Worm (Caenorhabditis elegans) whole organism, L3 larva: ENCODE results near the gene Y116F11A.3.
"Not testable (repeated sequence)": the region's sequence is repeated elsewhere in the genome, so short reads cannot be mapped to it uniquely, and the experiment has no call there.

Experiments used
- ZK546.5 ChIP-seq: sonication (generic microtip); optimal IDR thresholded peaks from 2 replicates; lab custom pipeline; 2017; ENCODE audit warnings: missing biosample characterization, missing genetic modification characterization
- ceh-16 ChIP-seq: sonication (generic microtip); optimal IDR thresholded peaks from 2 replicates; lab custom pipeline; 2017; ENCODE audit warnings: missing biosample characterization, missing genetic modification characterization
- ceh-28 ChIP-seq: fragments of 150-350 bp; optimal IDR thresholded peaks from 2 replicates; lab custom pipeline; 2014; ENCODE audit warnings: missing biosample characterization, missing genetic modification reagents, missing genetic modification characterization
- daf-12 ChIP-seq: fragments of 150-350 bp; optimal IDR thresholded peaks from 2 replicates; lab custom pipeline; 2014; ENCODE audit warnings: missing biosample characterization, missing genetic modification reagents, missing genetic modification characterization
- egl-5 ChIP-seq: fragments of 150-350 bp; optimal IDR thresholded peaks from 2 replicates; lab custom pipeline; 2017; ENCODE audit warnings: missing biosample characterization, missing genetic modification reagents, missing genetic modification characterization, inconsistent platforms
- elt-2 ChIP-seq: sonication (generic microtip); optimal IDR thresholded peaks from 2 replicates; lab custom pipeline; 2016; ENCODE audit warnings: missing genetic modification reagents, mild to moderate bottlenecking, missing genetic modification characterization, missing compliant biosample characterization
- fkh-10 ChIP-seq: sonication (generic microtip); optimal IDR thresholded peaks from 2 replicates; lab custom pipeline; 2017; ENCODE audit warnings: missing biosample characterization, missing genetic modification reagents, missing genetic modification characterization
- fkh-2 ChIP-seq: fragments of 150-350 bp; optimal IDR thresholded peaks from 2 replicates; lab custom pipeline; 2014; ENCODE audit warnings: missing biosample characterization, missing genetic modification reagents, missing genetic modification characterization
- hmg-11 ChIP-seq: sonication (generic microtip); optimal IDR thresholded peaks from 2 replicates; lab custom pipeline; 2016; ENCODE audit warnings: missing genetic modification characterization, missing compliant biosample characterization
- jun-1 ChIP-seq: fragments of 150-350 bp; optimal IDR thresholded peaks from 2 replicates; lab custom pipeline; 2014; ENCODE audit warnings: missing biosample characterization, missing genetic modification reagents, missing genetic modification characterization
- lsy-12 ChIP-seq: sonication (generic microtip); optimal IDR thresholded peaks from 2 replicates; lab custom pipeline; 2016; ENCODE audit warnings: mild to moderate bottlenecking, missing genetic modification characterization, missing compliant biosample characterization
- mdl-1 ChIP-seq: fragments of 150-350 bp; optimal IDR thresholded peaks from 2 replicates; lab custom pipeline; 2014; ENCODE audit warnings: missing biosample characterization, missing genetic modification characterization
- nhr-23 ChIP-seq: fragments of 150-350 bp; optimal IDR thresholded peaks from 2 replicates; lab custom pipeline; 2014; ENCODE audit warnings: missing biosample characterization, missing genetic modification reagents, missing genetic modification characterization
- nhr-25 ChIP-seq: sonication (generic microtip); optimal IDR thresholded peaks from 2 replicates; lab custom pipeline; 2017; ENCODE audit warnings: missing biosample characterization, missing genetic modification characterization
- nhr-43 ChIP-seq: sonication (generic microtip); optimal IDR thresholded peaks from 2 replicates; lab custom pipeline; 2016; ENCODE audit warnings: mild to moderate bottlenecking, missing genetic modification characterization, missing compliant biosample characterization; ENCODE audit not compliant: poor library complexity, severe bottlenecking
- nhr-67 ChIP-seq: fragments of 150-350 bp; optimal IDR thresholded peaks from 2 replicates; lab custom pipeline; 2014; ENCODE audit warnings: missing biosample characterization, missing genetic modification characterization
- pha-4 ChIP-seq: fragments of 150-350 bp; optimal IDR thresholded peaks from 2 replicates; lab custom pipeline; 2014; ENCODE audit warnings: missing biosample characterization, missing genetic modification reagents, missing genetic modification characterization
- pqm-1 ChIP-seq: fragments of 150-350 bp; optimal IDR thresholded peaks from 2 replicates; lab custom pipeline; 2017; ENCODE audit warnings: missing biosample characterization, missing genetic modification characterization, inconsistent platforms
- sea-2 ChIP-seq: fragments of 150-350 bp; sonication (generic microtip); optimal IDR thresholded peaks from 4 replicates; lab custom pipeline; 2014; ENCODE audit warnings: missing biosample characterization, missing genetic modification reagents, missing genetic modification characterization
- skn-1 ChIP-seq: fragments of 150-350 bp; optimal IDR thresholded peaks from 2 replicates; lab custom pipeline; 2014; ENCODE audit warnings: missing biosample characterization, missing genetic modification characterization
- snpc-4 ChIP-seq: fragments of 150-350 bp; optimal IDR thresholded peaks from 2 replicates; lab custom pipeline; 2014; ENCODE audit warnings: missing biosample characterization, missing genetic modification characterization
- unc-39 ChIP-seq: sonication (generic microtip); optimal IDR thresholded peaks from 4 replicates; lab custom pipeline; 2017; ENCODE audit warnings: missing biosample characterization, missing genetic modification characterization
- zag-1 ChIP-seq: fragments of 150-350 bp; optimal IDR thresholded peaks from 2 replicates; lab custom pipeline; 2014; ENCODE audit warnings: missing biosample characterization, missing genetic modification characterization
- ztf-11 ChIP-seq: fragments of 150-350 bp; optimal IDR thresholded peaks from 2 replicates; lab custom pipeline; 2014; ENCODE audit warnings: missing biosample characterization, missing genetic modification characterization

The Y116F11A.3 gene

DNA sequence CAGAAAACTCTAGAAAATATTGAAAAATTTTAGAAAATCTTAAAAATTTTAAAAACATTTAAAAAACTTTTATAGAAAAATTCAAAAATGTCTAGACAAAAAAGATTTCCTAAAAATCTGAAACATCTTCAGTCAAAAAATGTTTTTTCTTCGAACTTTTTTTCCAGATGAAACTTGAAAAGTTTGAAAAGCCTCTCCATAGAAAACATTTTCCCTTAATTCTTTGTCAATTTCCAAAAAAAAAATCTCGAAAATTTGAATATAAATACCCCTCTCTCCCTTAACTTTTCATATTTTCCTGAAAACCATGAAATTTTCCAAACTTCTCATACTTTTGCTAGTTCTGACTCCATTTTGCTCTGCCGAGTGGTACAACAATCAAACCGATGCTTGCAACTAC is at the start of gene Y116F11A.3:
TSS of gene Y116F11A.3 (plus strand) at position 301 of the 400 bp plus-strand sequence.
- TF ChIP-seq elt-2 (tag; lab: Kevin White, UChicago), result no peak
- no peak for TF ChIP-seq mdl-1 (tag; lab: Kevin White, UChicago)
- TF ChIP-seq nhr-25 (tag; lab: Kevin White, UChicago), result no peak
- no peak for TF ChIP-seq nhr-23
- no peak for TF ChIP-seq daf-12 (tag; lab: Kevin White, UChicago)
- TF ChIP-seq hmg-11, result no peak
- TF ChIP-seq, all 47 proteins: peak for 0

DNA sequence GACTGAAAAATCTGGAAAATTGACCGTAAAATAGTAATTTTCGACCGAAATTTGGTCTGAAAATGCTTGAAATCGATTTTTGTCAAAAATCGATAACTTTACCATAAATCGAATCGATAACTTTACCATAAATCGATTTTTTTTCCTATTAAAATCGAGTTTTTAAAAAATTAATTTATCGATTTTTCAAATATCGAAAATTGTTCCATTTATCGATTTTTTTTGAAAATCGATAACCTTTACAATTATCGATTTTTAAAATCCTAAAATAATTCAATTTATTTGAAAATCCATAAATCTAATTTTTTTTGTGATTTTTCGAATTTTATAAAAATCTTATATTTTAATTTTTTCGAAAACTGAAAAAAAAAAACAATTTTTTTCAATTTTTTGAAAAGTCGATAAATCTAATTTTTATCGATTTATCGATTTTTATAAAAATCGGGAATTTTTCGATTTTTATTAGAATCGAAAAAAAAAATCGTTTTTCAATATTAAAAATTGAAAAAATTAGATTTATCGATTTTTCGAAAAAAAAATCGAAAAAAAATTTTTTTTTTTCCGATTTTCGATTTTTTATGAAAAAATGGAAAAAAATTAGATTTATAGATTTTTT is 37.5 kb upstream of the Y116F11A.3 start:
- TF ChIP-seq ceh-28 (tag; lab: Kevin White, UChicago) (peak; percentile 95), nhr-43 (no peak), snpc-4 (tag; lab: Kevin White, UChicago) (no peak)

ce11 chrV:19691954-19692353 is 36.9 kb upstream of the Y116F11A.3 start:
- TF ChIP-seq fkh-10 (GFP tag; lab: Kevin White, UChicago), result no peak
- peak; percentile 81 for TF ChIP-seq ceh-28 (tag; lab: Kevin White, UChicago)
- TF ChIP-seq ceh-16 (tag; lab: Kevin White, UChicago), result no peak
- TF ChIP-seq ztf-11 (tag; lab: Kevin White, UChicago), result no peak

ce11 chrV:19697348-19698172 is 31.3 kb upstream of the Y116F11A.3 start, which contains the start of the genes Y43F8C.13 and ani-3:
Gene Y43F8C.13 (minus strand): TSS chrV:19697398.
Gene ani-3 (plus strand): TSS chrV:19697732.
- TF ChIP-seq fkh-2 (tag; lab: Kevin White, UChicago) (no peak), sea-2 (GFP tag; lab: Kevin White, UChicago) (no peak), elt-2 (tag; lab: Kevin White, UChicago) (peak; percentile 91), ceh-28 (tag; lab: Kevin White, UChicago) (peak; percentile 43), egl-5 (tag; lab: Kevin White, UChicago) (no peak), pha-4 (peak; percentile 30), unc-39 (tag; lab: Kevin White, UChicago) (no peak), pqm-1 (tag; lab: Kevin White, UChicago) (peak; percentile 81)

- TF ChIP-seq ztf-11 (tag; lab: Kevin White, UChicago), result no peak
- no peak for TF ChIP-seq zag-1 (tag; lab: Kevin White, UChicago)
- TF ChIP-seq lsy-12 (tag; lab: Kevin White, UChicago), result no peak
- no peak for TF ChIP-seq jun-1 (tag; lab: Kevin White, UChicago)
These were observed 20.0 kb upstream of the Y116F11A.3 start, which contains the start of gene srv-3 for ce11 chrV:19708849-19709248. Gene srv-3 (minus strand): TSS chrV:19708949.

ce11 chrV:19710514-19710913 is 18.3 kb upstream of the Y116F11A.3 start, which contains the start of gene Y43F8C.15:
Gene Y43F8C.15 (minus strand): TSS chrV:19710614.
- not testable (repeated sequence) for TF ChIP-seq ceh-16 (tag; lab: Kevin White, UChicago); skn-1 (tag; lab: Kevin White, UChicago); fkh-10 (GFP tag; lab: Kevin White, UChicago)
- TF ChIP-seq, all 47 proteins: peak for 0; not testable (repeated sequence) for 47

ce11 chrV:19711646-19712045 is 17.2 kb upstream of the Y116F11A.3 start, which contains the start of gene Y43F8C.23:
Gene Y43F8C.23 (minus strand): TSS chrV:19711746.
- not testable (repeated sequence) for TF ChIP-seq nhr-67; zag-1 (tag; lab: Kevin White, UChicago); ZK546.5 (tag; lab: Kevin White, UChicago)
- TF ChIP-seq, all 47 proteins: peak for 0; not testable (repeated sequence) for 47
